Worm (Caenorhabditis elegans) whole organism, L3 larva: ENCODE measurements around the gene F27D9.2.

Experiments
- aly-2 ChIP-seq: fragments of 150-350 bp; optimal IDR thresholded peaks from 2 replicates; lab custom pipeline; 2014; ENCODE audit warnings: missing biosample characterization, missing genetic modification characterization
- ama-1 ChIP-seq: fragments of 150-350 bp; optimal IDR thresholded peaks from 2 replicates; lab custom pipeline; 2018
- fkh-10 ChIP-seq: sonication (generic microtip); optimal IDR thresholded peaks from 2 replicates; lab custom pipeline; 2017; ENCODE audit warnings: missing biosample characterization, missing genetic modification reagents, missing genetic modification characterization
- lin-15B ChIP-seq: fragments of 150-350 bp; optimal IDR thresholded peaks from 2 replicates; lab custom pipeline; 2014; ENCODE audit warnings: missing biosample characterization, missing genetic modification characterization
- nhr-237 ChIP-seq: fragments of 150-350 bp; optimal IDR thresholded peaks from 2 replicates; lab custom pipeline; 2014; ENCODE audit warnings: missing biosample characterization, missing genetic modification characterization
- pha-4 ChIP-seq: fragments of 150-350 bp; optimal IDR thresholded peaks from 2 replicates; lab custom pipeline; 2014; ENCODE audit warnings: missing biosample characterization, missing genetic modification reagents, missing genetic modification characterization
- pqm-1 ChIP-seq: fragments of 150-350 bp; optimal IDR thresholded peaks from 2 replicates; lab custom pipeline; 2017; ENCODE audit warnings: missing biosample characterization, missing genetic modification characterization, inconsistent platforms
- skn-1 ChIP-seq: fragments of 150-350 bp; optimal IDR thresholded peaks from 2 replicates; lab custom pipeline; 2014; ENCODE audit warnings: missing biosample characterization, missing genetic modification characterization
- tbx-2 ChIP-seq: sonication (generic microtip); optimal IDR thresholded peaks from 2 replicates; lab custom pipeline; 2016; ENCODE audit warnings: mild to moderate bottlenecking, missing genetic modification characterization, missing compliant biosample characterization
- zag-1 ChIP-seq: fragments of 150-350 bp; optimal IDR thresholded peaks from 2 replicates; lab custom pipeline; 2014; ENCODE audit warnings: missing biosample characterization, missing genetic modification characterization

DNA sequence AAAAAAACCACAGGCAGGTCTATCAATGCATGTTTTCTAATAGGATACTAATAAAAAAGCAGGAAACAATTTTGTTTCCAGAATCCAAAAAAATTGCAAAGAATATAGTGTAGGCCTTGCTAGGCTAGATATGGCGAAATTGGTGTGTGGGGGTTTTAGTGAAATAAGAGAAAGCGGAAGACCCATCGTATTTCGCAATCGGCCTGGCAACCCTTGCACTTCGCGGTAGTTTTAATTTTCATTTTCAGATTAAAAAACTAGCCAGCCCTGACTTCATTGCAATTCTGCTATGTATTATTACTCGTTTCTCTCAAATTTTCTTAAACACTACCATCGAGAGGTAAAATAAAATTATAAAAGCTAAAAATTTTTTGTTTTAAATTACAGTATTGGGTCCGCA lies 2.1 kb downstream of the F27D9.2 start:
- TF ChIP-seq zag-1 (tag; lab: Kevin White, UChicago) = no peak
- no peak for TF ChIP-seq nhr-237 (tag; lab: Kevin White, UChicago)
- no peak for TF ChIP-seq skn-1
- no peak for TF ChIP-seq fkh-10 (GFP tag; lab: Kevin White, UChicago)
- no peak for TF ChIP-seq lin-15B
- TF ChIP-seq ama-1 = no peak
- no peak for TF ChIP-seq tbx-2 (tag; lab: Kevin White, UChicago)
- TF ChIP-seq pqm-1 (tag; lab: Kevin White, UChicago) = no peak
- no peak for TF ChIP-seq aly-2 (tag; lab: Kevin White, UChicago)
- TF ChIP-seq pha-4 = no peak
